Worm (Caenorhabditis elegans) whole organism, L2 larva: Measurements from ENCODE around the gene T19B10.2.

Experiments
- F13H6.1 ChIP-seq: sonication (generic microtip); optimal IDR thresholded peaks from 2 replicates; lab custom pipeline; 2016; ENCODE audit warnings: missing genetic modification characterization, missing compliant biosample characterization
- aly-2 ChIP-seq: fragments of 150-350 bp; optimal IDR thresholded peaks from 2 replicates; lab custom pipeline; 2014; ENCODE audit warnings: missing biosample characterization, missing genetic modification characterization
- ceh-16 ChIP-seq: fragments of 150-350 bp; optimal IDR thresholded peaks from 2 replicates; lab custom pipeline; 2014; ENCODE audit warnings: missing biosample characterization, missing genetic modification characterization
- crh-2 ChIP-seq: sonication (generic microtip); optimal IDR thresholded peaks from 2 replicates; lab custom pipeline; 2017; ENCODE audit warnings: missing biosample characterization, missing genetic modification characterization
- egl-27 ChIP-seq: sonication (generic microtip); optimal IDR thresholded peaks from 3 replicates; lab custom pipeline; 2017; ENCODE audit warnings: missing biosample characterization, missing genetic modification reagents, missing genetic modification characterization
- elt-3 ChIP-seq: sonication (generic microtip); optimal IDR thresholded peaks from 2 replicates; lab custom pipeline; 2017; ENCODE audit warnings: missing biosample characterization, missing genetic modification characterization
- lsy-2 ChIP-seq, 2 experiments: fragments of 150-350 bp in 1 of 2; sonication (generic microtip) in 1 of 2; optimal IDR thresholded peaks; 2 replicates each; lab custom pipeline; 2014 to 2017; ENCODE audit warnings: missing biosample characterization in 2 of 2, missing genetic modification characterization in 2 of 2
- nhr-10 ChIP-seq: sonication (generic microtip); optimal IDR thresholded peaks from 2 replicates; lab custom pipeline; 2017; ENCODE audit warnings: missing biosample characterization, missing genetic modification characterization
- nhr-237 ChIP-seq: fragments of 150-350 bp; optimal IDR thresholded peaks from 2 replicates; lab custom pipeline; 2014; ENCODE audit warnings: missing biosample characterization, missing genetic modification characterization
- skn-1 ChIP-seq: sonication (generic microtip); optimal IDR thresholded peaks from 2 replicates; lab custom pipeline; 2017; ENCODE audit warnings: missing biosample characterization, missing genetic modification characterization
- zag-1 ChIP-seq: fragments of 150-350 bp; optimal IDR thresholded peaks from 2 replicates; lab custom pipeline; 2014; ENCODE audit warnings: missing biosample characterization, missing genetic modification characterization

ce11 chrV:11265482-11265881 lies 44.4 kb downstream of the T19B10.2 start, which contains the start of gene cln-3.1:
- TF ChIP-seq nhr-10 (tag; lab: Kevin White, UChicago) (no peak), elt-3 (tag; lab: Kevin White, UChicago) (no peak), ceh-16 (no peak), nhr-237 (tag; lab: Kevin White, UChicago) (no peak), skn-1 (no peak), F13H6.1 (tag; lab: Kevin White, UChicago) (no peak), lsy-2 (tag; optimal IDR thresholded peaks at IDR 0.05; lab: Kevin White, UChicago) (no peak), crh-2 (tag; lab: Kevin White, UChicago) (no peak), aly-2 (no peak), zag-1 (no peak), egl-27 (tag; lab: Kevin White, UChicago) (no peak)
